Fruit fly (Drosophila melanogaster) whole organism, pupa: ENCODE results near the gene CG11898.

Experiments
- CG10348 ChIP-seq: fragments of 200-800 bp; sonication (Bioruptor generic); IDR thresholded peaks from 2 replicates; pipeline ENCODE4 v1.3.6; 2022; ENCODE audit warnings: missing biosample characterization, missing genetic modification characterization
- CG12605 ChIP-seq: fragments of 200-800 bp; sonication (Bioruptor generic); IDR thresholded peaks from 2 replicates; pipeline ENCODE4 v1.3.6; 2022; ENCODE audit warnings: missing biosample characterization, missing genetic modification characterization
- CG13204 ChIP-seq: fragments of 200-800 bp; sonication (Bioruptor generic); optimal IDR thresholded peaks from 2 replicates; lab custom pipeline; 2018; ENCODE audit warnings: missing biosample characterization, mild to moderate bottlenecking, missing genetic modification characterization, moderate library complexity
- CG14655 ChIP-seq: fragments of 200-800 bp; sonication (Bioruptor generic); optimal IDR thresholded peaks from 3 replicates; lab custom pipeline; 2017; ENCODE audit warnings: mild to moderate bottlenecking, missing biosample characterization, missing genetic modification reagents, missing genetic modification characterization
- CG15710 ChIP-seq: fragments of 200-800 bp; sonication (Bioruptor generic); optimal IDR thresholded peaks from 2 replicates; lab custom pipeline; 2018; ENCODE audit warnings: missing biosample characterization, mild to moderate bottlenecking, missing genetic modification characterization, moderate library complexity
- CG17806 ChIP-seq: fragments of 200-800 bp; sonication (Bioruptor generic); optimal IDR thresholded peaks from 2 replicates; lab custom pipeline; 2018; ENCODE audit warnings: missing biosample characterization, mild to moderate bottlenecking, missing genetic modification characterization, moderate library complexity
- CG32121 ChIP-seq: fragments of 200-800 bp; sonication (Bioruptor generic); IDR thresholded peaks from 2 replicates; pipeline ENCODE4 v1.3.6; 2022; ENCODE audit warnings: missing biosample characterization, missing genetic modification characterization
- CG34367 ChIP-seq: fragments of 200-800 bp; sonication (Bioruptor generic); optimal IDR thresholded peaks from 2 replicates; lab custom pipeline; 2018; ENCODE audit warnings: missing biosample characterization, mild to moderate bottlenecking, missing genetic modification characterization
- CG4496 ChIP-seq: fragments of 200-800 bp; sonication (Bioruptor generic); IDR thresholded peaks from 3 replicates; pipeline ENCODE4 v1.3.6; 2022; ENCODE audit warnings: missing biosample characterization, missing genetic modification characterization
- CG8159 ChIP-seq: fragments of 200-800 bp; sonication (Bioruptor generic); optimal IDR thresholded peaks from 3 replicates; lab custom pipeline; 2018; ENCODE audit warnings: missing biosample characterization, mild to moderate bottlenecking, missing genetic modification characterization, moderate library complexity
- CG8301 ChIP-seq: fragments of 200-800 bp; sonication (Bioruptor generic); optimal IDR thresholded peaks from 2 replicates; lab custom pipeline; 2018; ENCODE audit warnings: missing biosample characterization, mild to moderate bottlenecking, missing genetic modification characterization
- CG9948 ChIP-seq: fragments of 200-800 bp; sonication (Bioruptor generic); optimal IDR thresholded peaks from 2 replicates; lab custom pipeline; 2018; ENCODE audit warnings: missing biosample characterization, mild to moderate bottlenecking, missing genetic modification characterization, moderate library complexity
- D1 ChIP-seq: fragments of 200-800 bp; sonication (Bioruptor generic); optimal IDR thresholded peaks from 2 replicates; lab custom pipeline; 2018; ENCODE audit warnings: missing biosample characterization, mild to moderate bottlenecking, missing genetic modification characterization, moderate library complexity
- EcR ChIP-seq: fragments of 200-800 bp; sonication (Bioruptor generic); optimal IDR thresholded peaks from 3 replicates; lab custom pipeline; 2019; ENCODE audit warnings: missing biosample characterization, missing genetic modification characterization, mild to moderate bottlenecking, moderate library complexity, missing genetic modification reagents
- Ets98B ChIP-seq: fragments of 200-800 bp; sonication (Bioruptor generic); IDR thresholded peaks from 2 replicates; pipeline ENCODE4 v1.3.6; 2022; ENCODE audit warnings: missing biosample characterization, missing genetic modification characterization
- Pif1A ChIP-seq: fragments of 200-800 bp; sonication (Bioruptor generic); optimal IDR thresholded peaks from 3 replicates; lab custom pipeline; 2016; ENCODE audit warnings: missing biosample characterization, missing genetic modification characterization
- Pif1B ChIP-seq: fragments of 200-800 bp; sonication (Bioruptor generic); optimal IDR thresholded peaks from 3 replicates; lab custom pipeline; 2016; ENCODE audit warnings: missing biosample characterization, missing genetic modification characterization
- Snoo ChIP-seq: fragments of 200-800 bp; sonication (Bioruptor generic); optimal IDR thresholded peaks from 3 replicates; lab custom pipeline; 2017; ENCODE audit warnings: missing biosample characterization, mild to moderate bottlenecking, missing genetic modification characterization, inconsistent platforms
- fd96Ca ChIP-seq: fragments of 200-800 bp; sonication (Bioruptor generic); IDR thresholded peaks from 3 replicates; pipeline ENCODE4 v1.3.6; 2022; ENCODE audit warnings: missing biosample characterization, missing genetic modification characterization
- gl ChIP-seq: fragments of 200-800 bp; sonication (Bioruptor generic); optimal IDR thresholded peaks from 2 replicates; lab custom pipeline; 2018; ENCODE audit warnings: missing biosample characterization, mild to moderate bottlenecking, missing genetic modification characterization
- rn ChIP-seq: fragments of 200-800 bp; sonication (Bioruptor generic); IDR thresholded peaks from 2 replicates; pipeline ENCODE4 v1.3.6; 2022; ENCODE audit warnings: missing biosample characterization, missing genetic modification characterization

CG11898 gene

DNA sequence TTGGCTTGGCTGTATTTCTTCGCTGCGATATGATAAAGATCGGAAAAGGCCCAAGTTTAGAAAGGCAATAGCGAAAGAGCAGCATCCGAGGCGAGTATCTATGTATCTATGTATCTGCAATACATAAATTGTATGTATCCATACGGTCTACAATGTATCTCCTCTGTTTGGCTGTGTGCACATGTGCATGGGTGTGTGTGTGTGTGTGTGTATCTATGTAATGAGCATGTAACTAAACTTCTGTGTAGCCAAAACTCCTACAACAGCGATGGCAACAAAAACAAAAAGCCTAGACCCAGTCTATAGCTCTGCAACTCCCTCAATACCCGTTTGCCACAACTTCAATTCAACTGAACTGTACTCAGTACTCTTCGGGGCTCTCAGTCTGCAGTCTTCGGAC is 44.6 kb downstream of the CG11898 start:
- TF ChIP-seq CG14655 (GFP tag; lab: Kevin White, UChicago) (no peak), rn (GFP tag; lab: Robert Waterston, UW) (no peak), CG32121 (GFP tag; lab: Robert Waterston, UW) (no peak), CG13204 (GFP tag; lab: Kevin White, UChicago) (no peak)

- TF ChIP-seq Pif1B (GFP tag; lab: Kevin White, UChicago) (peak; percentile 88), CG32121 (GFP tag; lab: Robert Waterston, UW) (peak; percentile 76), Pif1A (peak; percentile 77), D1 (tag; lab: Kevin White, UChicago) (peak; percentile 15), CG15710 (tag; lab: Kevin White, UChicago) (peak; percentile 80), EcR (GFP tag; lab: Kevin White, UChicago) (peak; percentile 88), rn (GFP tag; lab: Robert Waterston, UW) (peak; percentile 61), CG13204 (GFP tag; lab: Kevin White, UChicago) (peak; percentile 57), CG4496 (GFP tag; lab: Robert Waterston, UW) (peak; percentile 86), CG8159 (tag; lab: Kevin White, UChicago) (peak; percentile 76), CG8301 (tag; lab: Kevin White, UChicago) (peak; percentile 76), Snoo (tag; lab: Kevin White, UChicago) (peak; percentile 73), fd96Ca (GFP tag; lab: Robert Waterston, UW) (peak; percentile 79), gl (tag; lab: Kevin White, UChicago) (peak; percentile 40), CG12605 (GFP tag; lab: Robert Waterston, UW) (peak; percentile 92), CG9948 (tag; lab: Kevin White, UChicago) (peak; percentile 69), CG17806 (peak; percentile 54), CG34367 (tag; lab: Kevin White, UChicago) (peak; percentile 64), CG14655 (GFP tag; lab: Kevin White, UChicago) (peak; percentile 86), CG10348 (peak; percentile 72), Ets98B (peak; percentile 83)
Measured at dm6 chr3R:29210542-29211393, 45.3 kb downstream of the CG11898 start.

- TF ChIP-seq Pif1B (GFP tag; lab: Kevin White, UChicago) (peak; percentile 19), gl (tag; lab: Kevin White, UChicago) (no peak), Ets98B (peak; percentile 23; the same call in 1 of the 2 replicates), CG12605 (GFP tag; lab: Robert Waterston, UW) (no peak), CG34367 (tag; lab: Kevin White, UChicago) (no peak), fd96Ca (GFP tag; lab: Robert Waterston, UW) (peak; percentile 44; the same call in 1 of the 3 replicates), CG14655 (GFP tag; lab: Kevin White, UChicago) (peak; percentile 86), CG9948 (tag; lab: Kevin White, UChicago) (peak; percentile 50), CG8159 (tag; lab: Kevin White, UChicago) (peak; percentile 19), CG17806 (peak; percentile 19), CG32121 (GFP tag; lab: Robert Waterston, UW) (peak; percentile 43; the same call in 1 of the 2 replicates), CG4496 (GFP tag; lab: Robert Waterston, UW) (peak; percentile 60; the same call in 2 of the 3 replicates), CG8301 (tag; lab: Kevin White, UChicago) (peak; percentile 79)
Measured at dm6 chr3R:29211702-29212101, 46.3 kb downstream of the CG11898 start.

- TF ChIP-seq CG34367 (tag; lab: Kevin White, UChicago) (no peak), EcR (GFP tag; lab: Kevin White, UChicago) (no peak), CG17806 (no peak), Pif1A (no peak), CG15710 (tag; lab: Kevin White, UChicago) (no peak), CG32121 (GFP tag; lab: Robert Waterston, UW) (no peak), Pif1B (GFP tag; lab: Kevin White, UChicago) (no peak), Snoo (tag; lab: Kevin White, UChicago) (no peak), CG14655 (GFP tag; lab: Kevin White, UChicago) (no peak), CG8301 (tag; lab: Kevin White, UChicago) (no peak), CG9948 (tag; lab: Kevin White, UChicago) (no peak), CG13204 (GFP tag; lab: Kevin White, UChicago) (no peak), rn (GFP tag; lab: Robert Waterston, UW) (no peak), CG8159 (tag; lab: Kevin White, UChicago) (no peak), CG10348 (no peak), gl (tag; lab: Kevin White, UChicago) (no peak), CG12605 (GFP tag; lab: Robert Waterston, UW) (no peak), CG4496 (GFP tag; lab: Robert Waterston, UW) (no peak), Ets98B (no peak), D1 (tag; lab: Kevin White, UChicago) (no peak)
Measured at dm6 chr3R:29212534-29212933, 47.1 kb downstream of the CG11898 start.

- TF ChIP-seq CG4496 (GFP tag; lab: Robert Waterston, UW) (no peak), CG34367 (tag; lab: Kevin White, UChicago) (no peak), CG10348 (no peak), D1 (tag; lab: Kevin White, UChicago) (no peak), CG32121 (GFP tag; lab: Robert Waterston, UW) (no peak), CG8159 (tag; lab: Kevin White, UChicago) (no peak), CG17806 (no peak), fd96Ca (GFP tag; lab: Robert Waterston, UW) (no peak), CG8301 (tag; lab: Kevin White, UChicago) (no peak), gl (tag; lab: Kevin White, UChicago) (no peak), CG15710 (tag; lab: Kevin White, UChicago) (no peak), CG14655 (GFP tag; lab: Kevin White, UChicago) (no peak), CG13204 (GFP tag; lab: Kevin White, UChicago) (no peak), EcR (GFP tag; lab: Kevin White, UChicago) (no peak), Ets98B (no peak), Snoo (tag; lab: Kevin White, UChicago) (no peak), CG9948 (tag; lab: Kevin White, UChicago) (no peak)
Measured at dm6 chr3R:29213416-29213815, 48.0 kb downstream of the CG11898 start.
